Worm (Caenorhabditis elegans) whole organism, L4 larva: ENCODE measurements around the gene ciao-2B.

ENCODE experiments used
- pha-4 ChIP-seq, 2 experiments: fragments of 150-350 bp in 1 of 2; fragments of 200-800 bp in 1 of 2; sonication (Bioruptor generic) in 1 of 2; IDR thresholded peaks in 1 of 2; optimal IDR thresholded peaks in 1 of 2; 2 replicates each; pipeline versions ENCODE4 v1.3.6 to Lab custom; 2014 to 2022; ENCODE audit warnings: missing genetic modification characterization in 2 of 2, missing genetic modification reagents in 2 of 2, missing biosample characterization in 1 of 2, missing compliant biosample characterization in 1 of 2
- skn-1 ChIP-seq: fragments of 150-350 bp; optimal IDR thresholded peaks from 2 replicates; lab custom pipeline; 2014; ENCODE audit warnings: missing biosample characterization, missing genetic modification characterization
- spr-1 ChIP-seq: sonication (generic microtip); optimal IDR thresholded peaks from 2 replicates; lab custom pipeline; 2016; ENCODE audit warnings: mild to moderate bottlenecking, missing genetic modification characterization, missing compliant biosample characterization
- zag-1 ChIP-seq: fragments of 150-350 bp; optimal IDR thresholded peaks from 2 replicates; lab custom pipeline; 2014; ENCODE audit warnings: missing biosample characterization, missing genetic modification characterization

- TF ChIP-seq spr-1, result no peak
- TF ChIP-seq skn-1 (tag; lab: Kevin White, UChicago), result no peak
- TF ChIP-seq pha-4 (GFP tag; IDR thresholded peaks at IDR 0.05; lab: Robert Waterston, UW), result no peak
- no peak for TF ChIP-seq pha-4 (tag; optimal IDR thresholded peaks at IDR 0.05; lab: Kevin White, UChicago)
- no peak for TF ChIP-seq zag-1 (tag; lab: Kevin White, UChicago)
Measured at ce11 chrIII:13452824-13453223, 13.5 kb upstream of the ciao-2B start.
